Worm (Caenorhabditis elegans): ENCODE results near the gene pqn-25.
A peak's percentile ranks its signal among the peaks of the same experiment; 100 is the strongest.

Gene pqn-25

DNA sequence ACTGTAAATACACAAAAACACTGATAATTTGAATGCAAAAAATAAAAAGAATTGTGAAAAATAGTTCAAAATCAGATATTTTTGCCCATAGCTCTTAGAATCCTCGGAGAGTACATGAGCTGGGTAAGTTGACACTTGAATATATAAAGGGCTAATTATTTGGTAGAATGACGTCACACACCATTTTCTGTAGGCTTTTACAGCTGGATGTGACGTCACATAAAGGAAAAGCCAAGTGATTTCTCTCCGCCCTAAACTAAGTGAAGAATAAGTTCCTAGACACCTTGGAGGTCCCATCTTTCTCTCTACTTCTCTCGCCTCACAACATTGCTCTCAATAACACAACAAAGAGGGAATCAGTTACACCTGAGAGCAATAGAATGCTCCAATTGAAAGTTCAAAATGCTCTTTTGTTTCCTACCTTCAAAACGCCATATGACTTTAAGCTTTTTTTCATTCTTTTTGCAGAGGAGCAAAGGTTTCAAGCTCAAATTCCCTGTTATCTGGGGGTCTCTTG lies 25.3 kb downstream of the pqn-25 start, which contains the start of gene osg-1:
TSS of gene osg-1 (plus strand) at position 467 of the 517 bp plus-strand sequence.
- peak; percentile 98 for TF ChIP-seq zip-8 (tag; optimal IDR thresholded peaks at IDR 0.05)
- no peak for TF ChIP-seq ces-1 (GFP tag; optimal IDR thresholded peaks at IDR 0.05)

DNA sequence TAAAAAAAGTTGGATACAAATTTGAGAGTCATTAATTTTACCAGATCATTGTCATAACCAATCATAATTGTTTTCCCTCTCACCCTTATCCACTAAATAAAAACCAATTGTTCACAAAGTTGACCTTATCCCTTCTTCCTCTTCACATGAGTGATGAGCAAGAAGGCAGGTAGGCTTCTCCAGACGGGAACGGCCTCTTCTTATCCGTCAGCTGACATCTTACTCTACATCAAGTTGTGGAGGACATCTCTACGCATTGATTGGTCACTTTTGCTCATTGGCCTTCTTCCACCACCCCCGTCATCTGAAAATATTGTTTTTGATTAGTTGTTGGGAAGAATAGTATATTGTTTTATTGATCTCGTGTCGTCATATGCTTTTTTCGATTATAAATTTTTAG lies 26.1 kb downstream of the pqn-25 start:
- TF ChIP-seq pha-4 (tag; optimal IDR thresholded peaks at IDR 0.05): no peak
- no peak for TF ChIP-seq mls-2 (tag; optimal IDR thresholded peaks at IDR 0.05)
- no peak for TF ChIP-seq ceh-43 (GFP tag; optimal IDR thresholded peaks at IDR 0.05)
- TF ChIP-seq unc-120 (tag; optimal IDR thresholded peaks at IDR 0.05; ENCODE audit: poor library complexity, severe bottlenecking): peak; percentile 58
- no peak for TF ChIP-seq lin-32 (GFP tag; optimal IDR thresholded peaks at IDR 0.05)
- peak; percentile 60 for TF ChIP-seq unc-62 (GFP tag; optimal IDR thresholded peaks at IDR 0.05)
- no peak for TF ChIP-seq nhr-28 (tag; optimal IDR thresholded peaks at IDR 0.05)
- TF ChIP-seq ceh-83 (GFP tag; optimal IDR thresholded peaks at IDR 0.05): no peak
- TF ChIP-seq hlh-1 (tag; optimal IDR thresholded peaks at IDR 0.05): peak; percentile 95
- no peak for TF ChIP-seq ztf-11 (tag; optimal IDR thresholded peaks at IDR 0.05)
- TF ChIP-seq sptf-1 (tag; optimal IDR thresholded peaks at IDR 0.05): no peak
- no peak for TF ChIP-seq M03D4.4 (tag; optimal IDR thresholded peaks at IDR 0.05)
- TF ChIP-seq ces-1 (GFP tag; optimal IDR thresholded peaks at IDR 0.05): no peak
- no peak for TF ChIP-seq flh-1 (GFP tag; optimal IDR thresholded peaks at IDR 0.05)
- TF ChIP-seq lin-13 (tag; optimal IDR thresholded peaks at IDR 0.05): no peak
- no peak for TF ChIP-seq nhr-76 (tag; optimal IDR thresholded peaks at IDR 0.05)
- TF ChIP-seq drap-1 (GFP tag; optimal IDR thresholded peaks at IDR 0.05): no peak
- TF ChIP-seq elt-3 (tag; optimal IDR thresholded peaks at IDR 0.05): no peak
- TF ChIP-seq mep-1 (tag; optimal IDR thresholded peaks at IDR 0.05): no peak
- no peak for TF ChIP-seq ham-2 (GFP tag; optimal IDR thresholded peaks at IDR 0.05)
- no peak for TF ChIP-seq unc-39 (tag; optimal IDR thresholded peaks at IDR 0.05)
- no peak for TF ChIP-seq nhr-2 (tag; optimal IDR thresholded peaks at IDR 0.05)
- TF ChIP-seq snpc-4 (tag; optimal IDR thresholded peaks at IDR 0.05): no peak
- no peak for TF ChIP-seq ceh-39 (tag; optimal IDR thresholded peaks at IDR 0.05)
- TF ChIP-seq nhr-12 (tag; optimal IDR thresholded peaks at IDR 0.05): no peak
- TF ChIP-seq bed-3 (GFP tag; optimal IDR thresholded peaks at IDR 0.05): no peak

DNA sequence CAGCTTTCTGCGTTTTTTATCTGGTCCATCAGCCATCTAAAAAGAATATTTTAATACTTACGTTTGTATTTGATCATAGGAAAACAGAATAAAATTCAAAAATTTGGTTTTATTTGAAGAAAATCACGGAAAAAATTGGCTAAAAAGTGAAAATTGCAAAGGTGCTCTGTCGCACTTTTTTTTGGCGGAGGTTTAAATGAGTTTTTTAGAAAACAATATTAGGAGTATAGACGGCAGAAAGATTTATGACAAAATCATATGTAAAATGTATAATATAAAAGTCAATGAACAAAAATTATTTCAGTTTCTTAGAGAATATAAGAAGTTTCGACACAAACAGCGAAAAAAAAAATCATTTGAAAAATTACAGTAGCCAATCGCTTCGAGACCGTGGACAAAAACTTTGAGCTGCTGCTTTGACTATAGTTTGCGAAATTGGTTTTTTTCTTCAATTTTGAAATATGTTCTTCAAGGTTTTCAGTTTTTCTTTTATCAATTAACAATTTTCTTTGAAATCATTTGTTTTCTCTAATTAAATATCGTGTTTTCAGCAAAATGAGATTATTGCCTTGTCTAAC lies 28.6 kb downstream of the pqn-25 start, which contains the start of the genes R02F2.7 and R02F2.4:
TSS of gene R02F2.7 (minus strand) at position 36 of the 578 bp plus-strand sequence.
TSS of gene R02F2.4 (plus strand) at position 552 of the 578 bp plus-strand sequence.
- TF ChIP-seq nhr-28 (tag; optimal IDR thresholded peaks at IDR 0.05) (no peak), flh-1 (GFP tag; optimal IDR thresholded peaks at IDR 0.05) (no peak), ceh-83 (GFP tag; optimal IDR thresholded peaks at IDR 0.05) (no peak), nhr-76 (tag; optimal IDR thresholded peaks at IDR 0.05) (no peak), unc-120 (tag; optimal IDR thresholded peaks at IDR 0.05; ENCODE audit: poor library complexity, severe bottlenecking) (no peak), nhr-237 (tag; optimal IDR thresholded peaks at IDR 0.05) (no peak), blmp-1 (tag; optimal IDR thresholded peaks at IDR 0.05) (no peak), nhr-2 (tag; optimal IDR thresholded peaks at IDR 0.05) (no peak), lsy-2 (tag; optimal IDR thresholded peaks at IDR 0.05) (no peak), ham-2 (GFP tag; optimal IDR thresholded peaks at IDR 0.05) (no peak), mab-5 (tag; optimal IDR thresholded peaks at IDR 0.05) (no peak), ztf-11 (tag; optimal IDR thresholded peaks at IDR 0.05) (no peak), ces-1 (GFP tag; optimal IDR thresholded peaks at IDR 0.05) (no peak), mls-2 (tag; optimal IDR thresholded peaks at IDR 0.05) (no peak), sptf-1 (tag; optimal IDR thresholded peaks at IDR 0.05) (no peak), ceh-43 (GFP tag; optimal IDR thresholded peaks at IDR 0.05) (no peak), hlh-1 (tag; optimal IDR thresholded peaks at IDR 0.05) (no peak), nhr-12 (tag; optimal IDR thresholded peaks at IDR 0.05) (no peak)

DNA sequence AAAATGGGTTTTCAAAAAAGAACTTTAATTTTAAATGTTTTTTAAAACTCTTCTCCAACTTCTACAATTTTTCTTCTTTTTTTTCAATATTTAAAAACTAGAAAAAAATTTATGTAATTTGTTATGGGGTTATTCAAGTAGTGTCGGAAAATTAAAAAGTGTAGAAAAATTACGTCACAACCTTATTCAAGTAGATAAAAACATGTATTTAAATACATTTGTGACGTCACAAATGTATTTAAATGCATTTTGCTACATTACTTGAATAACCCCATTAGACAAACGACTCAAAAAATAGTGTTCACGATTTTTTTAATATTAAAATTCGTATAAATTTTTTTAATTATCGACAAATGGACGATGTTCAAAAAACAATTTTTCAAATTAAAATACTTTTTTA lies 31.5 kb downstream of the pqn-25 start:
- TF ChIP-seq zip-8 (tag; optimal IDR thresholded peaks at IDR 0.05): peak; percentile 92

DNA sequence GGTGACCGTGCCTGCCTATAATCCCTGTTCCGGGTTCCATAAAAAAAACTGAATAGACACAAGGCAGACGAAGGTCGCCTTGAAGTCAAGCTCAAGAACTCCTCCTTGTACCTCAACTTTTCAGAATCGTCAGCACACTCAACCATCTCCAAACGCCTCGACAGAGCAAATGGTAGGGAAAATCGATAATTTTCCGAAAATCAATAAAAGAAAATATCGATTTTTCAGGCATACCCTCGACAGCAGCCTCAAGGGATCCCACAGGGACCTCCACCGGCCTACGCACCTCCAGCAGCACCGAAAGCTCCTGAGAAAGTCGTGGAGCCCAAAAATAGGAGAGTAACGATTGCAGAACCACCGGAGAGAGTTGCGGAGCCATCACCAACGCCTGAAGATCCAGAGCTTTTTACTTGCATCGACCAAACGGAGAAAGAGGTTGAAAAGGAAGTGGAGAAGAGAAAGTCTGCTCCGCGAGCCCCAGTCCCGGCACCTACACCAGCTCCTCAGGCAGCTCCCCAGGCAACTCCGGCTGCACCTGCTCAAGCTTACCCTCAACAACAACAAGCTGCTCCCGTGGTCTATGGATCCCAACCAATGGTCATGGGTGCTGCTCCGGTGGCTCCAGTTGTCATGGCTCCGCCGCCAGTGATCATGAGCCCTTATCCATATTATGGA lies 32.8 kb downstream of the pqn-25 start:
- TF ChIP-seq sem-2 (GFP tag; optimal IDR thresholded peaks at IDR 0.05) (no peak), bed-3 (GFP tag; optimal IDR thresholded peaks at IDR 0.05) (no peak), zip-8 (tag; optimal IDR thresholded peaks at IDR 0.05) (no peak)

All from whole organism, mixed stage, embryonic.